Worm (Caenorhabditis elegans): ENCODE results near the gene nhr-226.

Gene nhr-226

ce11 chrV:2342083-2342482 lies 47.4 kb downstream of the nhr-226 start:
- no peak for TF ChIP-seq unc-55 (GFP tag; optimal IDR thresholded peaks at IDR 0.05)
- TF ChIP-seq ceh-24 (tag; optimal IDR thresholded peaks at IDR 0.05): no peak
- no peak for TF ChIP-seq C08G9.2 (tag; optimal IDR thresholded peaks at IDR 0.05)
- TF ChIP-seq ceh-14 (tag; optimal IDR thresholded peaks at IDR 0.05): no peak
- no peak for TF ChIP-seq T23F11.4 (GFP tag; optimal IDR thresholded peaks at IDR 0.05)
- no peak for TF ChIP-seq lim-6 (tag; optimal IDR thresholded peaks at IDR 0.05)
- TF ChIP-seq eyg-1 (tag; optimal IDR thresholded peaks at IDR 0.05): no peak
- no peak for TF ChIP-seq npax-4 (tag; optimal IDR thresholded peaks at IDR 0.05)
- no peak for TF ChIP-seq ref-2 (tag; optimal IDR thresholded peaks at IDR 0.05)
- TF ChIP-seq pax-1 (tag; optimal IDR thresholded peaks at IDR 0.05): no peak
- TF ChIP-seq sdc-2 (tag; optimal IDR thresholded peaks at IDR 0.05): no peak
- no peak for TF ChIP-seq unc-86 (tag; optimal IDR thresholded peaks at IDR 0.05)
- no peak for TF ChIP-seq nhr-11 (tag; optimal IDR thresholded peaks at IDR 0.05)
- TF ChIP-seq pha-4 (tag; optimal IDR thresholded peaks at IDR 0.05): no peak
- no peak for TF ChIP-seq unc-3 (GFP tag; conservative IDR thresholded peaks at IDR 0.05)
- TF ChIP-seq unc-3 (tag; optimal IDR thresholded peaks at IDR 0.05): no peak

- TF ChIP-seq ztf-16 (tag; optimal IDR thresholded peaks at IDR 0.05) (no peak), pha-2 (tag; optimal IDR thresholded peaks at IDR 0.05) (no peak), ama-1 (optimal IDR thresholded peaks at IDR 0.05) (no peak), hlh-6 (tag; optimal IDR thresholded peaks at IDR 0.05) (no peak), unc-55 (GFP tag; optimal IDR thresholded peaks at IDR 0.05) (no peak), pax-1 (tag; optimal IDR thresholded peaks at IDR 0.05) (no peak), odd-2 (tag; optimal IDR thresholded peaks at IDR 0.05) (no peak), zip-5 (tag; optimal IDR thresholded peaks at IDR 0.05) (no peak)
These were observed 48.9 kb downstream of the nhr-226 start for ce11 chrV:2343572-2343971.
